Fruit fly (Drosophila melanogaster) whole organism, wandering third instar larva: ENCODE measurements around the gene CG1239.

Experiments used
- Abd-B ChIP-seq: fragments of >200 bp; optimal IDR thresholded peaks from 2 replicates; lab custom pipeline; 2017; ENCODE audit warnings: missing biosample characterization, missing genetic modification characterization
- CG32264 ChIP-seq: fragments of 200-800 bp; sonication (Bioruptor generic); optimal IDR thresholded peaks from 2 replicates; lab custom pipeline; 2016; ENCODE audit warnings: missing biosample characterization, missing genetic modification characterization
- CrebA ChIP-seq: fragments of 200-800 bp; sonication (Bioruptor generic); optimal IDR thresholded peaks from 2 replicates; lab custom pipeline; 2016; ENCODE audit warnings: missing biosample characterization, mild to moderate bottlenecking, missing genetic modification characterization, borderline replicate concordance
- Dfd ChIP-seq: fragments of >200 bp; optimal IDR thresholded peaks from 2 replicates; lab custom pipeline; 2017; ENCODE audit warnings: missing biosample characterization, missing genetic modification characterization
- Dif ChIP-seq: fragments of 200-275, 200-300 bp; sonication (Bioruptor generic); optimal IDR thresholded peaks from 2 replicates; lab custom pipeline; 2018; ENCODE audit warnings: missing biosample characterization, missing genetic modification characterization; ENCODE audit not compliant: partially characterized antibody
- GATAd ChIP-seq: sonication (Bioruptor generic); optimal IDR thresholded peaks from 2 replicates; lab custom pipeline; 2016; ENCODE audit warnings: missing biosample characterization, missing genetic modification characterization
- HLH106 ChIP-seq: fragments of 200-800 bp; optimal IDR thresholded peaks from 3 replicates; lab custom pipeline; 2019; ENCODE audit warnings: missing biosample characterization, mild to moderate bottlenecking, missing genetic modification characterization, moderate library complexity
- Hnf4 ChIP-seq: fragments of 200-800 bp; sonication (Bioruptor generic); optimal IDR thresholded peaks from 2 replicates; lab custom pipeline; 2016; ENCODE audit warnings: missing biosample characterization, mild to moderate bottlenecking, missing genetic modification characterization
- Hr83 ChIP-seq: fragments of 200-300 bp; sonication (Bioruptor generic); optimal IDR thresholded peaks from 2 replicates; lab custom pipeline; 2016; ENCODE audit warnings: missing biosample characterization, mild to moderate bottlenecking, missing genetic modification characterization, moderate library complexity; ENCODE audit not compliant: poor library complexity, severe bottlenecking
- Jra ChIP-seq: sonication (Bioruptor generic); optimal IDR thresholded peaks from 2 replicates; lab custom pipeline; 2016; ENCODE audit warnings: missing biosample characterization, missing genetic modification characterization
- Mio ChIP-seq: sonication (Bioruptor generic); optimal IDR thresholded peaks from 2 replicates; lab custom pipeline; 2016; ENCODE audit warnings: missing biosample characterization, missing genetic modification characterization
- Myc ChIP-seq: fragments of >200 bp; optimal IDR thresholded peaks from 2 replicates; lab custom pipeline; 2017
- OdsH ChIP-seq: fragments of 200-800 bp; sonication (Bioruptor generic); optimal IDR thresholded peaks from 2 replicates; lab custom pipeline; 2016; ENCODE audit warnings: missing biosample characterization, mild to moderate bottlenecking, missing genetic modification characterization
- Sp1 ChIP-seq: fragments of 200-800 bp; sonication (Bioruptor generic); optimal IDR thresholded peaks from 3 replicates; lab custom pipeline; 2019; ENCODE audit warnings: missing biosample characterization, mild to moderate bottlenecking, missing genetic modification characterization, moderate library complexity
- Vsx2 ChIP-seq: fragments of 200-300, 225-300 bp; sonication (Bioruptor generic); optimal IDR thresholded peaks from 2 replicates; lab custom pipeline; 2018; ENCODE audit warnings: missing biosample characterization, missing genetic modification characterization; ENCODE audit not compliant: partially characterized antibody
- br ChIP-seq: fragments of 200-800 bp; sonication (Bioruptor generic); optimal IDR thresholded peaks from 2 replicates; lab custom pipeline; 2016; ENCODE audit warnings: missing biosample characterization, missing genetic modification characterization
- brk ChIP-seq: fragments of 200-800 bp; sonication (Bioruptor generic); optimal IDR thresholded peaks from 2 replicates; lab custom pipeline; 2016; ENCODE audit warnings: missing biosample characterization, mild to moderate bottlenecking, missing genetic modification characterization
- dl ChIP-seq, 2 experiments: fragments of 175-275, 200-275 bp in 1 of 2; fragments of 200-275 bp in 1 of 2; sonication (Bioruptor generic); optimal IDR thresholded peaks; lab custom pipeline; 2018; ENCODE audit warnings: mild to moderate bottlenecking in 2 of 2, missing biosample characterization in 2 of 2, missing genetic modification characterization in 2 of 2, moderate library complexity in 2 of 2; ENCODE audit not compliant: partially characterized antibody in 2 of 2, insufficient read depth in 1 of 2
- dmrt93B ChIP-seq: fragments of 200-800 bp; sonication (Bioruptor generic); optimal IDR thresholded peaks from 2 replicates; lab custom pipeline; 2018; ENCODE audit warnings: missing biosample characterization, mild to moderate bottlenecking, missing genetic modification characterization
- dsf ChIP-seq: sonication (Bioruptor generic); optimal IDR thresholded peaks from 2 replicates; lab custom pipeline; 2016; ENCODE audit warnings: missing biosample characterization, missing genetic modification characterization, borderline replicate concordance
- ey ChIP-seq: fragments of 200-800 bp; sonication (Bioruptor generic); optimal IDR thresholded peaks from 2 replicates; lab custom pipeline; 2016; ENCODE audit warnings: missing biosample characterization, missing genetic modification characterization
- foxo ChIP-seq, 2 experiments: fragments of 200-800 bp; sonication (Bioruptor generic); optimal IDR thresholded peaks; 2 replicates in 1 of 2; 3 replicates in 1 of 2; lab custom pipeline; 2016 to 2017; ENCODE audit warnings: missing biosample characterization in 2 of 2, missing genetic modification characterization in 2 of 2
- fru ChIP-seq: fragments of 200-800 bp; sonication (Bioruptor generic); optimal IDR thresholded peaks from 3 replicates; lab custom pipeline; 2016; ENCODE audit warnings: missing biosample characterization, mild to moderate bottlenecking, missing genetic modification characterization
- h ChIP-seq: fragments of 200-800 bp; sonication (Bioruptor generic); optimal IDR thresholded peaks from 3 replicates; lab custom pipeline; 2016; ENCODE audit warnings: missing biosample characterization, mild to moderate bottlenecking, missing genetic modification characterization
- jim ChIP-seq: fragments of 175-275, 200-325 bp; sonication (Bioruptor generic); optimal IDR thresholded peaks from 2 replicates; lab custom pipeline; 2016; ENCODE audit warnings: missing biosample characterization, mild to moderate bottlenecking, missing genetic modification characterization
- lola ChIP-seq: fragments of >200 bp; optimal IDR thresholded peaks from 2 replicates; lab custom pipeline; 2017; ENCODE audit warnings: missing biosample characterization, missing genetic modification characterization
- pan ChIP-seq: fragments of >200 bp; optimal IDR thresholded peaks from 2 replicates; lab custom pipeline; 2017
- psq ChIP-seq: fragments of 200-800 bp; sonication (Bioruptor generic); optimal IDR thresholded peaks from 3 replicates; lab custom pipeline; 2017; ENCODE audit warnings: missing biosample characterization, mild to moderate bottlenecking, missing genetic modification characterization, moderate library complexity
- rgr ChIP-seq: fragments of 200-800 bp; sonication (Bioruptor generic); optimal IDR thresholded peaks from 3 replicates; lab custom pipeline; 2016; ENCODE audit warnings: missing biosample characterization, mild to moderate bottlenecking, missing genetic modification characterization
- sage ChIP-seq: fragments of 200-800 bp; sonication (Bioruptor generic); optimal IDR thresholded peaks from 2 replicates; lab custom pipeline; 2016; ENCODE audit warnings: missing biosample characterization, mild to moderate bottlenecking, missing genetic modification characterization
- sv ChIP-seq: fragments of 200-800 bp; sonication (Bioruptor generic); optimal IDR thresholded peaks from 3 replicates; lab custom pipeline; 2016; ENCODE audit warnings: missing biosample characterization, missing genetic modification characterization
- tai ChIP-seq: sonication (Bioruptor generic); optimal IDR thresholded peaks from 2 replicates; lab custom pipeline; 2016; ENCODE audit warnings: missing biosample characterization, missing genetic modification characterization
- usp ChIP-seq: fragments of >200 bp; optimal IDR thresholded peaks from 2 replicates; lab custom pipeline; 2017; ENCODE audit warnings: missing biosample characterization, missing genetic modification characterization
- woc ChIP-seq: sonication (Bioruptor generic); optimal IDR thresholded peaks from 2 replicates; lab custom pipeline; 2016; ENCODE audit warnings: missing biosample characterization, mild to moderate bottlenecking, missing genetic modification characterization

CG1239 gene

DNA sequence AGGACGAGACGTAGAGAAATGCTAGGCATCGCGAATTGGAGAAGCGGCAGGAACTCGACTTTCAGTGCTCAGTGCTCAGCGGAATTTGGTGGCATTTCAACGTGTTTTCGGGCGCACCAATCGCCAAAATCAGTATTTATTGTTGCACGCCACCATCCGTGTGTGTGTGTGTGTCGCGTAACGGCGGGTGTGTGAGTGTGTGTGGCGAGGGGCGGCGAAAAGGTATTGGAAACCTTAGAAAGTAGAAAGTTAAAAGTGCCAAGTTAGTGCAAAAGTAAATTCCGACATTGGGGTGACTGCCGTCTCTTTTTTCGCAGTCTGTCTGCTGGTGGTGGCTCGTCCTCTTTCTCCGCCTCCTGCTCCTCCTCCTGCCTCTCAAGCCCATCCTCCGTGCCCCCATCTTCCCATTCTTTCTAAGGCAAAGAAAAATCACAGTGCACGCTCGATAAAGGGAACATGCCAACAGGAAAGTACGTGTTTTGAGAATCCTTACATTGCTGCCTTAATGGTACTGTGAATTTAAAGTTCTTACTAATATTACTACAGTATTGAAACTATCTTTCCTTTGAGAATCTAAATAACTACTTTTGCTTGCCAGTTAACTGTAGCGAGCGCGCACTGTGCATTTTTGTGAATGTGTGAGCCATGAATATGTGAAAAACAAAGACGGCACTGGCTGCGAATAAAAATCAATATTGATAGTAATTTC is 47.1 kb upstream of the CG1239 start:
- TF ChIP-seq tai (GFP tag; lab: Kevin White, UChicago) (no peak), ey (GFP tag; lab: Kevin White, UChicago) (peak; percentile 36), Hr83 (no peak), Jra (GFP tag; lab: Kevin White, UChicago) (no peak), CG32264 (GFP tag; lab: Kevin White, UChicago) (no peak), foxo (GFP tag; optimal IDR thresholded peaks at IDR 0.05; lab: Kevin White, UChicago) (peak in 1 of 2 experiments; percentile 63), fru (GFP tag; lab: Kevin White, UChicago) (peak; percentile 67), Dif (GFP tag; lab: Kevin White, UChicago) (no peak), woc (GFP tag; lab: Kevin White, UChicago) (peak; percentile 51), dl (GFP tag; optimal IDR thresholded peaks at IDR 0.05; lab: Kevin White, UChicago; ENCODE audit: insufficient read depth in 1 of 2, partially characterized antibody in 2 of 2) (no peak), Hnf4 (GFP tag; lab: Kevin White, UChicago) (peak; percentile 30), jim (GFP tag; lab: Kevin White, UChicago) (no peak), HLH106 (tag; lab: Kevin White, UChicago) (peak; percentile 51), Abd-B (GFP tag; lab: Kevin White, UChicago) (no peak), psq (GFP tag; lab: Kevin White, UChicago) (no peak), OdsH (GFP tag; lab: Kevin White, UChicago) (peak; percentile 30), h (GFP tag; lab: Kevin White, UChicago) (peak; percentile 51), Myc (lab: Kevin White, UChicago) (no peak), Dfd (GFP tag; lab: Kevin White, UChicago) (no peak), dsf (GFP tag; lab: Kevin White, UChicago) (no peak), CrebA (GFP tag; lab: Kevin White, UChicago) (no peak), Sp1 (GFP tag; lab: Kevin White, UChicago) (peak; percentile 16), br (peak; percentile 40), Mio (GFP tag; lab: Kevin White, UChicago) (no peak), Vsx2 (no peak), GATAd (no peak), dmrt93B (GFP tag; lab: Kevin White, UChicago) (no peak), brk (GFP tag; lab: Kevin White, UChicago) (no peak), lola (no peak), pan (lab: Kevin White, UChicago) (no peak), rgr (GFP tag; lab: Kevin White, UChicago) (peak; percentile 46), sage (GFP tag; lab: Kevin White, UChicago) (no peak)
- TF ChIP-seq, all 38 proteins: peak for 11

DNA sequence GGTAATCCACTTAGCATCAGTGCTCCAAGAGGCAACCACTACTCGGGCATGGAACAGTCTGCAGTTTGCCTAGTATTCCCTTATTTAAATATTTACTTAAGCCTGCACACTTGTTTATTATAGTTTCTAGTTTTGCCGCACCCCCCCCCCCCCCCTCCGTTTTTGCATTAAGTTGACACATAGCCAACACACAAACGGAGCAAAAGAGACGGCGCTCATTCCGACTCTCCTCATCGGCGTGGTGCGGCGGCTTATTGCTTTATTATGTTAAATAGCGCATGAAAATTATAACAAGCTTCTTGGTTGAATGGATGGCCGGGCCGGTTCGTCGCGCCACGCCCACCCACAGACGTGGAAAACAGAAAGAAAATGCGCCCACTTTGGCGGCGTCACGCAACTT is 43.7 kb upstream of the CG1239 start:
- TF ChIP-seq sv (no peak), Dfd (GFP tag; lab: Kevin White, UChicago) (peak; percentile 61)

DNA sequence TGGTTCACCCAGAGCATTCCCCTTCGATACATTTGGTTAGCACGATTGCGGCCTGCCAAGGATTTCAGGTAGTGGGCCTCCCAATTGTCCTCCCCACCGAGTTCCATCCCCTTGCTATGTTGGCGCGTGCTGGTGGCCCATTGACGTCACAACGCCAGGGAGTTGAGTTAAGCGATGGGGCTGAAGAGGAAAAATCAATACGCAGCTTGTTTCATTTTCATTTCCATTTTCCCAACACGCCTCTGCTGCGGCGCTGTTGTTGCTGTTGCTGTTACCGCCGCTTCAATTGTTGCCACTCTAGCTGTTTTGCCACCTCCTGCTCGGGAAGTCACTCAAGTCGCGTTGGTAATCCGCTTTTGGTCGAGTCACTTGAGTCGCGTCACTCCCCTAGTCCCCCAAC is 42.3 kb upstream of the CG1239 start:
- TF ChIP-seq dl (GFP tag; optimal IDR thresholded peaks at IDR 0.05; lab: Kevin White, UChicago; ENCODE audit: insufficient read depth in 1 of 2, partially characterized antibody in 2 of 2) (no peak), dmrt93B (GFP tag; lab: Kevin White, UChicago) (no peak), usp (GFP tag; lab: Kevin White, UChicago) (no peak), rgr (GFP tag; lab: Kevin White, UChicago) (no peak), Jra (GFP tag; lab: Kevin White, UChicago) (no peak), OdsH (GFP tag; lab: Kevin White, UChicago) (no peak), Abd-B (GFP tag; lab: Kevin White, UChicago) (no peak), sage (GFP tag; lab: Kevin White, UChicago) (no peak), CG32264 (GFP tag; lab: Kevin White, UChicago) (no peak), tai (GFP tag; lab: Kevin White, UChicago) (no peak), Sp1 (GFP tag; lab: Kevin White, UChicago) (no peak), sv (no peak)
